Fruit fly (Drosophila melanogaster) whole organism, embryonic: Measurements from ENCODE around the gene Top3alpha.

Source experiments
- Asciz ChIP-seq: fragments of 200-800 bp; sonication (Bioruptor generic); optimal IDR thresholded peaks from 2 replicates; lab custom pipeline; 2017; ENCODE audit warnings: missing biosample characterization, mild to moderate bottlenecking, missing genetic modification characterization, missing genetic modification reagents
- Atf6 ChIP-seq: fragments of 200-800 bp; sonication (Bioruptor generic); IDR thresholded peaks from 2 replicates; pipeline ENCODE4 v1.3.6; 2022; ENCODE audit warnings: missing biosample characterization, missing genetic modification characterization
- CG1024 ChIP-seq: fragments of 200-800 bp; sonication (Bioruptor generic); IDR thresholded peaks from 2 replicates; pipeline ENCODE4 v1.3.6; 2022; ENCODE audit warnings: missing biosample characterization, missing genetic modification characterization
- CG10543 ChIP-seq: fragments of 200-800 bp; sonication (Bioruptor generic); optimal IDR thresholded peaks from 3 replicates; lab custom pipeline; 2017; ENCODE audit warnings: missing biosample characterization, mild to moderate bottlenecking, missing genetic modification characterization, moderate library complexity
- CG10565 ChIP-seq: fragments of 200-800 bp; sonication (Bioruptor generic); optimal IDR thresholded peaks from 3 replicates; lab custom pipeline; 2016; ENCODE audit warnings: missing biosample characterization, mild to moderate bottlenecking, missing genetic modification characterization
- CG12769 ChIP-seq: fragments of 200-800 bp; sonication (Bioruptor generic); optimal IDR thresholded peaks from 2 replicates; lab custom pipeline; 2019; ENCODE audit warnings: missing biosample characterization, mild to moderate bottlenecking, missing genetic modification characterization, moderate library complexity
- CG2889 ChIP-seq: fragments of 200-800 bp; sonication (Bioruptor generic); IDR thresholded peaks from 3 replicates; pipeline ENCODE4 v1.3.6; 2022; ENCODE audit warnings: missing biosample characterization, missing genetic modification characterization
- CG30020 ChIP-seq: fragments of 200-800 bp; optimal IDR thresholded peaks from 2 replicates; lab custom pipeline; 2019; ENCODE audit warnings: missing biosample characterization, mild to moderate bottlenecking, missing genetic modification characterization, moderate library complexity
- CG30403 ChIP-seq: fragments of 200-800 bp; sonication (Bioruptor generic); optimal IDR thresholded peaks from 3 replicates; lab custom pipeline; 2016; ENCODE audit warnings: missing biosample characterization, missing genetic modification characterization
- CG3065 ChIP-seq: fragments of 200-800 bp; sonication (Bioruptor generic); optimal IDR thresholded peaks from 2 replicates; lab custom pipeline; 2016; ENCODE audit warnings: missing biosample characterization, missing genetic modification characterization
- CG34224 ChIP-seq: fragments of 200-800 bp; sonication (Bioruptor generic); IDR thresholded peaks from 3 replicates; pipeline ENCODE4 v1.3.6; 2022; ENCODE audit warnings: missing biosample characterization, missing genetic modification characterization; ENCODE audit not compliant: partially characterized antibody
- CG42726 ChIP-seq: fragments of 200-800 bp; sonication (Bioruptor generic); IDR thresholded peaks from 2 replicates; pipeline ENCODE4 v1.3.6; 2022; ENCODE audit warnings: missing biosample characterization, missing genetic modification characterization; ENCODE audit not compliant: partially characterized antibody
- CG4282 ChIP-seq: fragments of 200-800 bp; sonication (Bioruptor generic); optimal IDR thresholded peaks from 2 replicates; lab custom pipeline; 2016; ENCODE audit warnings: missing biosample characterization, missing genetic modification characterization
- CG5953 ChIP-seq: fragments of 200-800 bp; sonication (Bioruptor generic); IDR thresholded peaks from 2 replicates; pipeline ENCODE4 v1.3.6; 2022; ENCODE audit warnings: missing biosample characterization, missing genetic modification characterization
- CG8765 ChIP-seq: fragments of 200-800 bp; sonication (Bioruptor generic); IDR thresholded peaks from 2 replicates; pipeline ENCODE4 v1.3.6; 2022; ENCODE audit warnings: missing biosample characterization, missing genetic modification characterization
- Dp ChIP-seq: fragments of 200-800 bp; sonication (Bioruptor generic); optimal IDR thresholded peaks from 2 replicates; lab custom pipeline; 2018; ENCODE audit warnings: missing biosample characterization, mild to moderate bottlenecking, missing genetic modification characterization, moderate library complexity
- Ets65A ChIP-seq: fragments of 200-800 bp; sonication (Bioruptor generic); peaks from one replicate; lab custom pipeline; 2016; ENCODE audit warnings: missing biosample characterization, missing genetic modification characterization
- Ets97D ChIP-seq: fragments of 200-800 bp; sonication (Bioruptor generic); optimal IDR thresholded peaks from 3 replicates; lab custom pipeline; 2016; ENCODE audit warnings: missing biosample characterization, missing genetic modification characterization
- Fer3 ChIP-seq: fragments of 200-800 bp; sonication (Bioruptor generic); optimal IDR thresholded peaks from 2 replicates; lab custom pipeline; 2018; ENCODE audit warnings: missing biosample characterization, mild to moderate bottlenecking, missing genetic modification characterization, moderate library complexity
- Mad ChIP-seq: fragments of 200-800 bp; sonication (Bioruptor generic); optimal IDR thresholded peaks from 2 replicates; lab custom pipeline; 2016; ENCODE audit warnings: missing biosample characterization, missing genetic modification characterization
- Med ChIP-seq: fragments of 200-800 bp; sonication (Bioruptor generic); peaks from one replicate; lab custom pipeline; 2016; ENCODE audit warnings: missing biosample characterization, missing genetic modification characterization, mild to moderate bottlenecking, inconsistent platforms, moderate library complexity
- Meics ChIP-seq: fragments of 200-800 bp; sonication (Bioruptor generic); optimal IDR thresholded peaks from 2 replicates; lab custom pipeline; 2017; ENCODE audit warnings: missing biosample characterization, mild to moderate bottlenecking, missing genetic modification characterization
- Mes4 ChIP-seq: fragments of 200-800 bp; sonication (Bioruptor generic); optimal IDR thresholded peaks from 2 replicates; lab custom pipeline; 2016; ENCODE audit warnings: missing biosample characterization, missing genetic modification characterization
- NK7.1 ChIP-seq: fragments of 200-800 bp; sonication (Bioruptor generic); optimal IDR thresholded peaks from 3 replicates; lab custom pipeline; 2016; ENCODE audit warnings: missing biosample characterization, missing genetic modification characterization
- Nf-YC ChIP-seq: fragments of 200-800 bp; optimal IDR thresholded peaks from 3 replicates; lab custom pipeline; 2019; ENCODE audit warnings: missing biosample characterization, mild to moderate bottlenecking, missing genetic modification characterization, moderate library complexity
- Pdp1 ChIP-seq, 2 experiments: fragments of 200-800 bp; sonication (Bioruptor generic); optimal IDR thresholded peaks; 3 replicates each; lab custom pipeline; 2016; ENCODE audit warnings: missing biosample characterization in 2 of 2, missing genetic modification characterization in 2 of 2, mild to moderate bottlenecking in 1 of 2, moderate library complexity in 1 of 2
- Poxn ChIP-seq: fragments of 200-800 bp; sonication (Bioruptor generic); IDR thresholded peaks from 2 replicates; pipeline ENCODE4 v1.3.6; 2022; ENCODE audit warnings: missing biosample characterization, missing genetic modification characterization
- Ravus ChIP-seq: fragments of 200-800 bp; sonication (Bioruptor generic); IDR thresholded peaks from 2 replicates; pipeline ENCODE4 v1.3.6; 2022; ENCODE audit warnings: missing biosample characterization, missing genetic modification characterization
- Scr ChIP-seq: fragments of 200-800 bp; sonication (Bioruptor generic); IDR thresholded peaks from 2 replicates; pipeline ENCODE4 v1.3.6; 2022; ENCODE audit warnings: missing biosample characterization, missing genetic modification characterization; ENCODE audit not compliant: partially characterized antibody
- Sin3A ChIP-seq: fragments of >200 bp; optimal IDR thresholded peaks from 2 replicates; lab custom pipeline; 2018
- YL-1 ChIP-seq: fragments of 200-800 bp; sonication (Bioruptor generic); optimal IDR thresholded peaks from 3 replicates; lab custom pipeline; 2017; ENCODE audit warnings: missing biosample characterization, mild to moderate bottlenecking, missing genetic modification characterization
- crp ChIP-seq, 2 experiments: fragments of 200-800 bp; sonication (Bioruptor generic); optimal IDR thresholded peaks; 2 replicates in 1 of 2; 3 replicates in 1 of 2; lab custom pipeline; 2017; ENCODE audit warnings: missing biosample characterization in 2 of 2, missing genetic modification characterization in 2 of 2, mild to moderate bottlenecking in 1 of 2, moderate library complexity in 1 of 2
- dati ChIP-seq: fragments of 200-800 bp; sonication (Bioruptor generic); IDR thresholded peaks from 2 replicates; pipeline ENCODE4 v1.3.6; 2022; ENCODE audit warnings: missing biosample characterization, missing genetic modification characterization
- ewg ChIP-seq: fragments of 200-800 bp; sonication (Bioruptor generic); optimal IDR thresholded peaks from 3 replicates; lab custom pipeline; 2017; ENCODE audit warnings: mild to moderate bottlenecking, missing biosample characterization, missing genetic modification reagents, missing genetic modification characterization
- fru ChIP-seq: fragments of >200 bp; optimal IDR thresholded peaks from 2 replicates; lab custom pipeline; 2017
- odd ChIP-seq: fragments of 200-800 bp; sonication (Bioruptor generic); optimal IDR thresholded peaks from 2 replicates; lab custom pipeline; 2017; ENCODE audit warnings: missing biosample characterization, mild to moderate bottlenecking, missing genetic modification characterization
- pan ChIP-seq, 4 experiments: fragments of >200 bp in 3 of 4; fragments of 200-800 bp in 1 of 4; sonication (Bioruptor generic) in 1 of 4; optimal IDR thresholded peaks in 3 of 4; IDR thresholded peaks in 1 of 4; 2 replicates each; pipeline versions ENCODE4 v1.3.6 to Lab custom; 2017 to 2022; ENCODE audit warnings: missing biosample characterization in 2 of 4, missing genetic modification characterization in 2 of 4, mixed read lengths in 1 of 4
- peb ChIP-seq: fragments of 200-800 bp; sonication (Bioruptor generic); IDR thresholded peaks from 2 replicates; pipeline ENCODE4 v1.3.6; 2022; ENCODE audit warnings: missing biosample characterization, missing genetic modification characterization
- seq ChIP-seq: fragments of 200-800 bp; sonication (Bioruptor generic); IDR thresholded peaks from 2 replicates; pipeline ENCODE4 v1.3.6; 2022; ENCODE audit warnings: missing biosample characterization, missing genetic modification characterization
- slou ChIP-seq: fragments of 200-800 bp; sonication (Bioruptor generic); optimal IDR thresholded peaks from 3 replicates; lab custom pipeline; 2016; ENCODE audit warnings: missing biosample characterization, missing genetic modification characterization
- tio ChIP-seq: fragments of 200-800 bp; sonication (Bioruptor generic); optimal IDR thresholded peaks from 2 replicates; lab custom pipeline; 2017; ENCODE audit warnings: missing biosample characterization, missing genetic modification characterization, inconsistent platforms
- trem ChIP-seq: fragments of 200-800 bp; optimal IDR thresholded peaks from 3 replicates; lab custom pipeline; 2019; ENCODE audit warnings: missing biosample characterization, mild to moderate bottlenecking, missing genetic modification characterization, moderate library complexity
- zen2 ChIP-seq: fragments of 200-800 bp; sonication (Bioruptor generic); IDR thresholded peaks from 3 replicates; pipeline ENCODE4 v1.3.6; 2022; ENCODE audit warnings: missing biosample characterization, missing genetic modification characterization; ENCODE audit not compliant: partially characterized antibody

Top3alpha gene

dm6 chr2L:19508361-19508918 lies 10.5 kb downstream of the Top3alpha start, which contains the start of gene cyst (continued):
- peak; percentile 32; the same call in 1 of the 2 replicates for TF ChIP-seq Atf6 (GFP tag; lab: Robert Waterston, UW)

dm6 chr2L:19512184-19512583 lies 14.2 kb downstream of the Top3alpha start:
- TF ChIP-seq pan (optimal IDR thresholded peaks at IDR 0.05; lab: Kevin White, UChicago) (no peak), pan (GFP tag; optimal IDR thresholded peaks at IDR 0.05 in 1 of 2, IDR thresholded peaks at IDR 0.05 in 1 of 2) (no peak), Ets65A (GFP tag; lab: Kevin White, UChicago) (peak; percentile 91)
- TF ChIP-seq, all 482 proteins: peak for 1

dm6 chr2L:19516062-19516461 lies 18.1 kb downstream of the Top3alpha start:
- peak; percentile 16; the same call in 1 of the 2 replicates for TF ChIP-seq seq (GFP tag; lab: Robert Waterston, UW)
- no peak for TF ChIP-seq Ravus (GFP tag; lab: Robert Waterston, UW)
- TF ChIP-seq Med (GFP tag; lab: Kevin White, UChicago), result peak; percentile 53
- TF ChIP-seq CG2889 (GFP tag; lab: Robert Waterston, UW), result no peak
- peak; percentile 80 for TF ChIP-seq ewg (GFP tag; lab: Kevin White, UChicago)
- TF ChIP-seq Fer3 (tag; lab: Kevin White, UChicago), result no peak
- TF ChIP-seq Mad (GFP tag; lab: Kevin White, UChicago), result no peak
- TF ChIP-seq Pdp1 (GFP tag; optimal IDR thresholded peaks at IDR 0.05; lab: Kevin White, UChicago), result peak in 1 of 2 experiments; percentile 79
- TF ChIP-seq crp (GFP tag; optimal IDR thresholded peaks at IDR 0.05; lab: Kevin White, UChicago), result peak in 1 of 2 experiments; percentile 9
- TF ChIP-seq dati (GFP tag; lab: Robert Waterston, UW), result no peak
- no peak for TF ChIP-seq Dp (GFP tag; lab: Kevin White, UChicago)
- TF ChIP-seq, all 482 proteins: peak for 5

dm6 chr2L:19517154-19517814 lies 19.3 kb downstream of the Top3alpha start, which contains the start of gene Hasp:
Gene Hasp, minus strand, starts transcription at chr2L:19517204.
- TF ChIP-seq CG30403 (peak; percentile 51), Nf-YC (tag; lab: Kevin White, UChicago) (peak; percentile 48), Meics (GFP tag; lab: Kevin White, UChicago) (peak; percentile 67), NK7.1 (GFP tag; lab: Kevin White, UChicago) (no peak), CG10543 (GFP tag; lab: Kevin White, UChicago) (no peak), Poxn (GFP tag; lab: Robert Waterston, UW) (no peak), Scr (GFP tag; lab: Robert Waterston, UW) (peak; percentile 60), CG42726 (no peak), Ets97D (GFP tag; lab: Kevin White, UChicago) (peak; percentile 55), CG8765 (GFP tag; lab: Robert Waterston, UW) (no peak), CG30020 (tag; lab: Kevin White, UChicago) (peak; percentile 2), CG3065 (GFP tag; lab: Kevin White, UChicago) (peak; percentile 2), CG12769 (tag; lab: Kevin White, UChicago) (no peak), CG4282 (GFP tag; lab: Kevin White, UChicago) (no peak), tio (GFP tag; lab: Kevin White, UChicago) (no peak), CG1024 (peak; percentile 3; the same call in 1 of the 2 replicates), YL-1 (GFP tag; lab: Kevin White, UChicago) (no peak), odd (GFP tag; lab: Kevin White, UChicago) (no peak), CG10565 (GFP tag; lab: Kevin White, UChicago) (no peak), trem (tag; lab: Kevin White, UChicago) (peak; percentile 33), CG5953 (GFP tag; lab: Robert Waterston, UW) (no peak), zen2 (GFP tag; lab: Robert Waterston, UW) (peak; percentile 91), Sin3A (no peak), Asciz (peak; percentile 58), CG34224 (peak; percentile 87), fru (lab: Kevin White, UChicago) (no peak), slou (GFP tag; lab: Kevin White, UChicago) (peak; percentile 40), peb (GFP tag; lab: Robert Waterston, UW) (no peak), Mes4 (GFP tag; lab: Kevin White, UChicago) (no peak)
